Worm (Caenorhabditis elegans): ENCODE results near the gene cope-1.

cope-1 gene

ce11 chrIII:13423414-13423813, 2.6 kb upstream of the cope-1 start, which contains the start of gene exo-1 (continued):
- TF ChIP-seq blmp-1 (tag; optimal IDR thresholded peaks at IDR 0.05; ENCODE audit: insufficient read depth) (peak; percentile 21), Y55F3AM.14 (GFP tag; optimal IDR thresholded peaks at IDR 0.05) (no peak), unc-55 (GFP tag; optimal IDR thresholded peaks at IDR 0.05) (peak; percentile 87), elt-3 (tag; optimal IDR thresholded peaks at IDR 0.05) (no peak), mdl-1 (tag; optimal IDR thresholded peaks at IDR 0.05) (no peak), F13H6.1 (tag; optimal IDR thresholded peaks at IDR 0.05) (no peak), nhr-77 (tag; optimal IDR thresholded peaks at IDR 0.05) (no peak)

- TF ChIP-seq snpc-4 (tag; optimal IDR thresholded peaks at IDR 0.05), result no peak
- TF ChIP-seq unc-55 (GFP tag; optimal IDR thresholded peaks at IDR 0.05), result no peak
- TF ChIP-seq unc-39 (tag; optimal IDR thresholded peaks at IDR 0.05), result no peak
- no peak for TF ChIP-seq skn-1 (tag; optimal IDR thresholded peaks at IDR 0.05)
- no peak for TF ChIP-seq blmp-1 (tag; optimal IDR thresholded peaks at IDR 0.05; ENCODE audit: insufficient read depth)
- TF ChIP-seq nhr-6 (tag; optimal IDR thresholded peaks at IDR 0.05), result no peak
- TF ChIP-seq nhr-11 (tag; optimal IDR thresholded peaks at IDR 0.05), result no peak
Observed at ce11 chrIII:13427817-13428216, 1.8 kb downstream of the cope-1 start.

ce11 chrIII:13429668-13430067, 3.6 kb downstream of the cope-1 start, which contains the start of gene bli-5:
TSS of gene bli-5 (minus strand) at chrIII:13429768.
- no peak for TF ChIP-seq unc-62 (GFP tag; optimal IDR thresholded peaks at IDR 0.05)
- no peak for TF ChIP-seq mbf-1 (tag; optimal IDR thresholded peaks at IDR 0.05)
- TF ChIP-seq ztf-11 (tag; optimal IDR thresholded peaks at IDR 0.05), result no peak
- no peak for TF ChIP-seq mab-5 (tag; optimal IDR thresholded peaks at IDR 0.05)
- TF ChIP-seq lsy-2 (tag; optimal IDR thresholded peaks at IDR 0.05), result no peak
- TF ChIP-seq skn-1 (tag; optimal IDR thresholded peaks at IDR 0.05), result no peak
- no peak for TF ChIP-seq fos-1 (tag; optimal IDR thresholded peaks at IDR 0.05)
- no peak for TF ChIP-seq ztf-1 (GFP tag; conservative IDR thresholded peaks at IDR 0.05)
- no peak for TF ChIP-seq dmd-4 (tag; optimal IDR thresholded peaks at IDR 0.05)
- no peak for TF ChIP-seq mdl-1 (tag; optimal IDR thresholded peaks at IDR 0.05)
- no peak for TF ChIP-seq egl-27 (tag; optimal IDR thresholded peaks at IDR 0.05)
- no peak for TF ChIP-seq nhr-25 (tag; optimal IDR thresholded peaks at IDR 0.05)
- TF ChIP-seq nhr-77 (tag; optimal IDR thresholded peaks at IDR 0.05), result no peak
- no peak for TF ChIP-seq sem-4 (tag; optimal IDR thresholded peaks at IDR 0.05)
- TF ChIP-seq unc-55 (GFP tag; optimal IDR thresholded peaks at IDR 0.05), result no peak
- no peak for TF ChIP-seq nhr-237 (tag; optimal IDR thresholded peaks at IDR 0.05)
- no peak for TF ChIP-seq nhr-129 (tag; optimal IDR thresholded peaks at IDR 0.05)
- TF ChIP-seq nhr-6 (tag; optimal IDR thresholded peaks at IDR 0.05), result no peak

ce11 chrIII:13430162-13430561, 4.1 kb downstream of the cope-1 start, which contains the start of gene trf-1:
TSS of gene trf-1 (plus strand) at chrIII:13430462.
- no peak for TF ChIP-seq mdl-1 (tag; optimal IDR thresholded peaks at IDR 0.05)
- TF ChIP-seq ceh-16 (tag; optimal IDR thresholded peaks at IDR 0.05), result no peak
- no peak for TF ChIP-seq mbf-1 (tag; optimal IDR thresholded peaks at IDR 0.05)
- no peak for TF ChIP-seq nhr-237 (tag; optimal IDR thresholded peaks at IDR 0.05)
- no peak for TF ChIP-seq ztf-4 (tag; optimal IDR thresholded peaks at IDR 0.05)
- no peak for TF ChIP-seq ztf-11 (tag; optimal IDR thresholded peaks at IDR 0.05)
- no peak for TF ChIP-seq lin-13 (GFP tag; optimal IDR thresholded peaks at IDR 0.05)
- TF ChIP-seq nhr-11 (tag; optimal IDR thresholded peaks at IDR 0.05), result no peak
- no peak for TF ChIP-seq nhr-25 (tag; optimal IDR thresholded peaks at IDR 0.05)
- TF ChIP-seq lin-11 (tag; optimal IDR thresholded peaks at IDR 0.05), result no peak
- TF ChIP-seq unc-55 (GFP tag; optimal IDR thresholded peaks at IDR 0.05), result no peak
- TF ChIP-seq skn-1 (tag; optimal IDR thresholded peaks at IDR 0.05), result no peak
- no peak for TF ChIP-seq alr-1 (tag; optimal IDR thresholded peaks at IDR 0.05)
- no peak for TF ChIP-seq egl-27 (tag; optimal IDR thresholded peaks at IDR 0.05)
- TF ChIP-seq ZK546.5 (tag; optimal IDR thresholded peaks at IDR 0.05), result no peak
- TF ChIP-seq dmd-4 (tag; optimal IDR thresholded peaks at IDR 0.05), result no peak
- no peak for TF ChIP-seq C34F6.9 (tag; optimal IDR thresholded peaks at IDR 0.05)
- no peak for TF ChIP-seq nhr-6 (tag; optimal IDR thresholded peaks at IDR 0.05)
- no peak for TF ChIP-seq ztf-1 (GFP tag; conservative IDR thresholded peaks at IDR 0.05)

- TF ChIP-seq nhr-12 (tag; optimal IDR thresholded peaks at IDR 0.05) (no peak), ceh-16 (tag; optimal IDR thresholded peaks at IDR 0.05) (no peak), crh-2 (tag; optimal IDR thresholded peaks at IDR 0.05) (no peak), sma-3 (GFP tag; optimal IDR thresholded peaks at IDR 0.05) (no peak), C34F6.9 (tag; optimal IDR thresholded peaks at IDR 0.05) (no peak), lsy-2 (tag; optimal IDR thresholded peaks at IDR 0.05) (no peak), unc-55 (GFP tag; optimal IDR thresholded peaks at IDR 0.05) (no peak), nhr-11 (tag; optimal IDR thresholded peaks at IDR 0.05) (no peak), alr-1 (tag; optimal IDR thresholded peaks at IDR 0.05) (no peak), elt-3 (tag; optimal IDR thresholded peaks at IDR 0.05) (no peak)
Observed at ce11 chrIII:13434404-13434803, 8.3 kb downstream of the cope-1 start, which contains the start of gene F45G2.7. TSS of gene F45G2.7 (minus strand) at chrIII:13434504.

Data from whole organism, L2 larva.